Worm (Caenorhabditis elegans) whole organism, late embryonic: Measurements from ENCODE around the gene clec-55.

ENCODE experiments used
- C08G9.2 ChIP-seq: sonication (generic microtip); optimal IDR thresholded peaks from 2 replicates; lab custom pipeline; 2016; ENCODE audit warnings: mild to moderate bottlenecking, missing genetic modification characterization, moderate library complexity, missing compliant biosample characterization
- F13H6.1 ChIP-seq: sonication (generic microtip); optimal IDR thresholded peaks from 2 replicates; lab custom pipeline; 2016; ENCODE audit warnings: missing genetic modification characterization, missing compliant biosample characterization
- K02D7.2 ChIP-seq: sonication (generic microtip); optimal IDR thresholded peaks from 2 replicates; lab custom pipeline; 2017; ENCODE audit warnings: mild to moderate bottlenecking, missing genetic modification characterization, missing compliant biosample characterization
- T23F11.4 ChIP-seq: fragments of 200-800 bp; sonication (Bioruptor generic); optimal IDR thresholded peaks from 2 replicates; lab custom pipeline; 2018; ENCODE audit warnings: mild to moderate bottlenecking, missing genetic modification characterization, missing compliant biosample characterization
- ama-1 ChIP-seq: fragments of 150-350 bp; optimal IDR thresholded peaks from 2 replicates; lab custom pipeline; 2014
- ceh-14 ChIP-seq: sonication (generic microtip); optimal IDR thresholded peaks from 2 replicates; lab custom pipeline; 2016; ENCODE audit warnings: missing genotype, missing genetic modification characterization, missing compliant biosample characterization
- ceh-18 ChIP-seq: sonication (generic microtip); optimal IDR thresholded peaks from 2 replicates; lab custom pipeline; 2016; ENCODE audit warnings: missing genetic modification characterization, missing compliant biosample characterization
- ceh-19 ChIP-seq: fragments of 200-800 bp; sonication (Bioruptor generic); optimal IDR thresholded peaks from 2 replicates; lab custom pipeline; 2018; ENCODE audit warnings: mild to moderate bottlenecking, missing genetic modification characterization, missing compliant biosample characterization
- ceh-2 ChIP-seq: sonication (generic microtip); optimal IDR thresholded peaks from 2 replicates; lab custom pipeline; 2016; ENCODE audit warnings: missing genotype, missing genetic modification characterization, missing compliant biosample characterization
- ceh-24 ChIP-seq: sonication (generic microtip); optimal IDR thresholded peaks from 2 replicates; lab custom pipeline; 2016; ENCODE audit warnings: mild to moderate bottlenecking, missing genetic modification characterization, missing compliant biosample characterization
- ceh-30 ChIP-seq: fragments of 150-350 bp; optimal IDR thresholded peaks from 2 replicates; lab custom pipeline; 2014; ENCODE audit warnings: missing biosample characterization, missing genetic modification characterization
- ceh-31 ChIP-seq: sonication (generic microtip); optimal IDR thresholded peaks from 2 replicates; lab custom pipeline; 2016; ENCODE audit warnings: missing genetic modification characterization, missing compliant biosample characterization
- ceh-45 ChIP-seq: fragments of 200-800 bp; sonication (Bioruptor generic); IDR thresholded peaks from 2 replicates; pipeline ENCODE4 v1.3.6; 2022; ENCODE audit warnings: missing genetic modification reagents, missing genetic modification characterization, missing compliant biosample characterization
- ceh-9 ChIP-seq: sonication (generic microtip); optimal IDR thresholded peaks from 2 replicates; lab custom pipeline; 2016; ENCODE audit warnings: mild to moderate bottlenecking, missing genetic modification characterization, inconsistent platforms, missing compliant biosample characterization
- che-1 ChIP-seq: sonication (generic microtip); optimal IDR thresholded peaks from 2 replicates; lab custom pipeline; 2016; ENCODE audit warnings: mild to moderate bottlenecking, missing genetic modification characterization, missing compliant biosample characterization
- dmd-4 ChIP-seq: sonication (generic microtip); optimal IDR thresholded peaks from 2 replicates; lab custom pipeline; 2016; ENCODE audit warnings: borderline replicate concordance, missing genetic modification characterization, missing compliant biosample characterization
- elt-4 ChIP-seq: sonication (generic microtip); optimal IDR thresholded peaks from 2 replicates; lab custom pipeline; 2016; ENCODE audit warnings: missing genetic modification characterization, missing compliant biosample characterization
- ets-4 ChIP-seq: sonication (generic microtip); optimal IDR thresholded peaks from 2 replicates; lab custom pipeline; 2016; ENCODE audit warnings: missing genetic modification characterization, missing compliant biosample characterization
- eyg-1 ChIP-seq: sonication (generic microtip); optimal IDR thresholded peaks from 2 replicates; lab custom pipeline; 2016; ENCODE audit warnings: missing genotype, missing genetic modification characterization, missing compliant biosample characterization
- fax-1 ChIP-seq: sonication (generic microtip); optimal IDR thresholded peaks from 2 replicates; lab custom pipeline; 2016; ENCODE audit warnings: missing genotype, missing genetic modification characterization, missing compliant biosample characterization
- fkh-10 ChIP-seq: fragments of 150-350 bp; optimal IDR thresholded peaks from 2 replicates; lab custom pipeline; 2014; ENCODE audit warnings: missing biosample characterization, missing genetic modification reagents, missing genetic modification characterization
- hlh-15 ChIP-seq: sonication (generic microtip); optimal IDR thresholded peaks from 2 replicates; lab custom pipeline; 2016; ENCODE audit warnings: missing genetic modification characterization, missing compliant biosample characterization
- hlh-30 ChIP-seq: sonication (generic microtip); optimal IDR thresholded peaks from 2 replicates; lab custom pipeline; 2017; ENCODE audit warnings: antibody characterized with exemption, missing genetic modification characterization, missing compliant biosample characterization; ENCODE audit not compliant: insufficient read depth
- hlh-6 ChIP-seq: sonication (generic microtip); optimal IDR thresholded peaks from 2 replicates; lab custom pipeline; 2016; ENCODE audit warnings: missing genotype, missing genetic modification characterization, missing compliant biosample characterization
- lim-6 ChIP-seq: sonication (generic microtip); optimal IDR thresholded peaks from 2 replicates; lab custom pipeline; 2016; ENCODE audit warnings: missing genetic modification characterization, missing compliant biosample characterization
- lin-11 ChIP-seq: fragments of 200-800 bp; sonication (Bioruptor generic); optimal IDR thresholded peaks from 2 replicates; lab custom pipeline; 2018; ENCODE audit warnings: mild to moderate bottlenecking, missing genetic modification characterization, missing compliant biosample characterization
- madf-2 ChIP-seq: sonication (generic microtip); optimal IDR thresholded peaks from 2 replicates; lab custom pipeline; 2017; ENCODE audit warnings: missing genetic modification characterization, missing compliant biosample characterization
- nhr-11 ChIP-seq: fragments of 150-350 bp; optimal IDR thresholded peaks from 2 replicates; lab custom pipeline; 2014; ENCODE audit warnings: missing biosample characterization, missing genetic modification characterization
- nhr-232 ChIP-seq: sonication (generic microtip); optimal IDR thresholded peaks from 2 replicates; lab custom pipeline; 2016; ENCODE audit warnings: missing genetic modification characterization, missing compliant biosample characterization
- npax-4 ChIP-seq: sonication (generic microtip); optimal IDR thresholded peaks from 2 replicates; lab custom pipeline; 2016; ENCODE audit warnings: missing genetic modification characterization, missing compliant biosample characterization
- pat-9 ChIP-seq: fragments of 200-800 bp; sonication (Bioruptor generic); optimal IDR thresholded peaks from 2 replicates; lab custom pipeline; 2018; ENCODE audit warnings: mild to moderate bottlenecking, missing genetic modification characterization, moderate library complexity, missing compliant biosample characterization
- pha-2 ChIP-seq: sonication (generic microtip); optimal IDR thresholded peaks from 2 replicates; lab custom pipeline; 2017; ENCODE audit warnings: mild to moderate bottlenecking, missing genetic modification characterization, missing compliant biosample characterization
- pros-1 ChIP-seq: fragments of 150-350 bp; optimal IDR thresholded peaks from 2 replicates; lab custom pipeline; 2014; ENCODE audit warnings: missing biosample characterization, missing genetic modification reagents, missing genetic modification characterization
- ref-2 ChIP-seq: sonication (generic microtip); optimal IDR thresholded peaks from 2 replicates; lab custom pipeline; 2016; ENCODE audit warnings: missing genetic modification characterization, missing compliant biosample characterization
- rnt-1 ChIP-seq: sonication (generic microtip); optimal IDR thresholded peaks from 2 replicates; lab custom pipeline; 2016; ENCODE audit warnings: missing genetic modification characterization, missing compliant biosample characterization
- sdc-2 ChIP-seq: sonication (generic microtip); optimal IDR thresholded peaks from 2 replicates; lab custom pipeline; 2016; ENCODE audit warnings: missing genotype, missing genetic modification characterization, missing compliant biosample characterization
- sox-4 ChIP-seq: sonication (generic microtip); optimal IDR thresholded peaks from 2 replicates; lab custom pipeline; 2017; ENCODE audit warnings: mild to moderate bottlenecking, missing genetic modification characterization, inconsistent platforms, missing compliant biosample characterization
- syd-9 ChIP-seq: sonication (generic microtip); optimal IDR thresholded peaks from 2 replicates; lab custom pipeline; 2016; ENCODE audit warnings: mild to moderate bottlenecking, missing genetic modification characterization, moderate library complexity, missing compliant biosample characterization
- tbx-2 ChIP-seq: sonication (generic microtip); optimal IDR thresholded peaks from 2 replicates; lab custom pipeline; 2016; ENCODE audit warnings: missing genetic modification characterization, missing compliant biosample characterization
- tbx-7 ChIP-seq: sonication (generic microtip); optimal IDR thresholded peaks from 2 replicates; lab custom pipeline; 2016; ENCODE audit warnings: missing genotype, missing genetic modification characterization, missing compliant biosample characterization
- ttx-3 ChIP-seq: sonication (generic microtip); optimal IDR thresholded peaks from 2 replicates; lab custom pipeline; 2016; ENCODE audit warnings: missing genetic modification reagents, missing genetic modification characterization, missing compliant biosample characterization

clec-55 gene

DNA sequence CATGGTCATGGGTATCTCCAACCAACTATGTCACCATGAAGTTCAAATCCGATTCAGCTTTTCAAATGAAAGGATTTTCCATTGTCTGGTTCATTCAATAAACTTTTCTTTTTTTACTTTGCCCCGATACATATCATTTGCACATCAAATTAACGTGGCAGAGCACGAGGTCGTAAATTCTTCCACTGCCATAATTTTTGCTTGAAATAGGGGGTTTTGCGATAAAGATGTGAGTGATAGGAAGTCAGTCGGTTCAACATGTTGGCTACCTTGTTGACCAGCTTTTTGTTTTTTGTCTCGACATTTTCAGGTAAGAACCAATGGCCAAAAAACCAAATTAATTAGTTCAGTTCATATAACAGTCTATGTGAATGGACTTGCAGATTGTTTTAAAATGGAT is 2.4 kb upstream of the clec-55 start, which contains the start of gene clec-54:
clec-54 (plus strand) TSS at position 224 of the 400 bp plus-strand sequence.
- TF ChIP-seq K02D7.2 (tag; lab: Kevin White, UChicago) (no peak), madf-2 (tag; lab: Kevin White, UChicago) (no peak), che-1 (tag; lab: Kevin White, UChicago) (no peak), F13H6.1 (tag; lab: Kevin White, UChicago) (no peak), ceh-9 (tag; lab: Kevin White, UChicago) (no peak), nhr-232 (tag; lab: Kevin White, UChicago) (no peak), ceh-45 (no peak), pros-1 (tag; lab: Kevin White, UChicago) (no peak), tbx-7 (tag; lab: Kevin White, UChicago) (no peak), ref-2 (no peak), tbx-2 (tag; lab: Kevin White, UChicago) (no peak), rnt-1 (tag; lab: Kevin White, UChicago) (no peak), sdc-2 (tag; lab: Kevin White, UChicago) (no peak), ttx-3 (tag; lab: Kevin White, UChicago) (no peak), npax-4 (no peak), fkh-10 (GFP tag; lab: Kevin White, UChicago) (no peak), ets-4 (tag; lab: Kevin White, UChicago) (no peak)

ce11 chrV:14480533-14480932 is 1.5 kb downstream of the clec-55 start:
- TF ChIP-seq rnt-1 (tag; lab: Kevin White, UChicago) (no peak), sox-4 (tag; lab: Kevin White, UChicago) (no peak), ama-1 (no peak), ttx-3 (tag; lab: Kevin White, UChicago) (no peak), F13H6.1 (tag; lab: Kevin White, UChicago) (no peak), pat-9 (tag; lab: Kevin White, UChicago) (no peak), hlh-6 (tag; lab: Kevin White, UChicago) (no peak), ceh-2 (tag; lab: Kevin White, UChicago) (no peak), syd-9 (tag; lab: Kevin White, UChicago) (no peak), hlh-30 (tag; lab: Kevin White, UChicago) (no peak), tbx-7 (tag; lab: Kevin White, UChicago) (no peak), fkh-10 (GFP tag; lab: Kevin White, UChicago) (no peak)

- TF ChIP-seq dmd-4 (tag; lab: Kevin White, UChicago) (no peak), hlh-6 (tag; lab: Kevin White, UChicago) (no peak), ceh-9 (tag; lab: Kevin White, UChicago) (no peak), ceh-30 (tag; lab: Kevin White, UChicago) (no peak), fkh-10 (GFP tag; lab: Kevin White, UChicago) (no peak), ceh-45 (no peak), eyg-1 (tag; lab: Kevin White, UChicago) (no peak), ceh-24 (tag; lab: Kevin White, UChicago) (no peak), elt-4 (tag; lab: Kevin White, UChicago) (no peak), ceh-18 (no peak), nhr-11 (no peak), fax-1 (tag; lab: Kevin White, UChicago) (no peak), ceh-14 (tag; lab: Kevin White, UChicago) (no peak), pha-2 (no peak), madf-2 (tag; lab: Kevin White, UChicago) (no peak)
- TF ChIP-seq, all 69 proteins: peak for 0
Measured at ce11 chrV:14481401-14481800, 2.3 kb downstream of the clec-55 start, which contains the start of gene R02D5.7. TSS of gene R02D5.7 (minus strand) at chrV:14481501.

ce11 chrV:14481987-14482386 is 2.9 kb downstream of the clec-55 start, which contains the start of gene R02D5.10:
TSS of gene R02D5.10 (plus strand) at chrV:14482287.
- TF ChIP-seq ceh-19 (GFP tag; lab: Kevin White, UChicago) (no peak), pha-2 (no peak), C08G9.2 (tag; lab: Kevin White, UChicago) (no peak), sdc-2 (tag; lab: Kevin White, UChicago) (no peak), syd-9 (tag; lab: Kevin White, UChicago) (no peak), hlh-15 (no peak), fkh-10 (GFP tag; lab: Kevin White, UChicago) (no peak), ref-2 (no peak), ceh-31 (tag; lab: Kevin White, UChicago) (no peak), lin-11 (tag; lab: Kevin White, UChicago) (no peak), T23F11.4 (GFP tag; lab: Kevin White, UChicago) (no peak), lim-6 (tag; lab: Kevin White, UChicago) (no peak)
